Worm (Caenorhabditis elegans) whole organism, young adult: ENCODE data around the gene C27A2.8.
"Not testable (repeated sequence)": the region's sequence is repeated elsewhere in the genome, so short reads cannot be mapped to it uniquely, and the experiment has no call there.

Experiments
- C06A6.2 ChIP-seq: fragments of 200-800 bp; sonication (Bioruptor generic); conservative IDR thresholded peaks from 2 replicates; pipeline ENCODE4 v1.3.6; 2022; ENCODE audit warnings: missing genetic modification characterization, missing compliant biosample characterization
- F22D6.2 ChIP-seq: sonication (generic microtip); optimal IDR thresholded peaks from 2 replicates; lab custom pipeline; 2016; ENCODE audit warnings: mild to moderate bottlenecking, missing genetic modification characterization, missing compliant biosample characterization
- F52B5.7 ChIP-seq: sonication (generic microtip); optimal IDR thresholded peaks from 2 replicates; lab custom pipeline; 2016; ENCODE audit warnings: mild to moderate bottlenecking, missing genetic modification characterization, missing compliant biosample characterization
- F57C9.4 ChIP-seq: sonication (generic microtip); optimal IDR thresholded peaks from 2 replicates; lab custom pipeline; 2017; ENCODE audit warnings: mild to moderate bottlenecking, missing genetic modification characterization, missing compliant biosample characterization
- T26A5.8 ChIP-seq: sonication (generic microtip); optimal IDR thresholded peaks from 2 replicates; lab custom pipeline; 2016; ENCODE audit warnings: missing genetic modification characterization, missing compliant biosample characterization
- Y53G8AR.9 ChIP-seq: fragments of 200-800 bp; sonication (Bioruptor generic); conservative IDR thresholded peaks from 2 replicates; pipeline ENCODE4 v1.3.6; 2022; ENCODE audit warnings: missing genetic modification reagents, missing genetic modification characterization, missing compliant biosample characterization
- Y56A3A.18 ChIP-seq: fragments of 200-800 bp; sonication (Bioruptor generic); IDR thresholded peaks from 2 replicates; pipeline ENCODE4 v1.3.6; 2022; ENCODE audit warnings: missing genetic modification reagents, missing genetic modification characterization, missing compliant biosample characterization
- Y79H2A.3 ChIP-seq: fragments of 200-800 bp; sonication (Bioruptor generic); conservative IDR thresholded peaks from 2 replicates; pipeline ENCODE4 v1.3.6; 2022; ENCODE audit warnings: missing genetic modification reagents, missing genetic modification characterization, missing compliant biosample characterization
- ZK185.1 ChIP-seq: sonication (generic microtip); optimal IDR thresholded peaks from 2 replicates; lab custom pipeline; 2016; ENCODE audit warnings: mild to moderate bottlenecking, missing genetic modification characterization, missing compliant biosample characterization; ENCODE audit not compliant: poor library complexity, severe bottlenecking
- ceh-100 ChIP-seq: fragments of 200-800 bp; sonication (Bioruptor generic); IDR thresholded peaks from 2 replicates; pipeline ENCODE4 v1.3.6; 2022; ENCODE audit warnings: missing genetic modification reagents, missing genetic modification characterization, missing compliant biosample characterization
- ceh-58 ChIP-seq: fragments of 200-800 bp; sonication (Bioruptor generic); IDR thresholded peaks from 2 replicates; pipeline ENCODE4 v1.3.6; 2022; ENCODE audit warnings: missing genetic modification characterization, missing compliant biosample characterization
- chd-7 ChIP-seq: sonication (generic microtip); optimal IDR thresholded peaks from 2 replicates; lab custom pipeline; 2016; ENCODE audit warnings: mild to moderate bottlenecking, missing genetic modification characterization, moderate library complexity, missing compliant biosample characterization
- dox-1 ChIP-seq: fragments of 200-800 bp; sonication (Bioruptor generic); IDR thresholded peaks from 2 replicates; pipeline ENCODE4 v1.3.6; 2022; ENCODE audit warnings: missing genetic modification reagents, missing genetic modification characterization, missing compliant biosample characterization
- egl-44 ChIP-seq: fragments of 200-800 bp; sonication (Bioruptor generic); IDR thresholded peaks from 2 replicates; pipeline ENCODE4 v1.3.6; 2022; ENCODE audit warnings: missing genetic modification reagents, missing genetic modification characterization, missing compliant biosample characterization
- egrh-3 ChIP-seq: fragments of 200-800 bp; sonication (Bioruptor generic); IDR thresholded peaks from 2 replicates; pipeline ENCODE4 v1.3.6; 2022; ENCODE audit warnings: missing genetic modification reagents, missing genetic modification characterization, missing compliant biosample characterization
- gei-17 ChIP-seq: fragments of 200-800 bp; sonication (Bioruptor generic); optimal IDR thresholded peaks from 2 replicates; lab custom pipeline; 2018; ENCODE audit warnings: mild to moderate bottlenecking, missing genetic modification characterization, missing compliant biosample characterization
- let-526 ChIP-seq: fragments of 200-800 bp; sonication (Bioruptor generic); IDR thresholded peaks from 2 replicates; pipeline ENCODE4 v1.3.6; 2022; ENCODE audit warnings: missing genetic modification reagents, missing genetic modification characterization, missing compliant biosample characterization
- lir-1 ChIP-seq: fragments of 200-800 bp; sonication (Bioruptor generic); conservative IDR thresholded peaks from 2 replicates; pipeline ENCODE4 v1.3.6; 2022; ENCODE audit warnings: missing genetic modification reagents, missing genetic modification characterization, missing compliant biosample characterization
- lsy-27 ChIP-seq: sonication (generic microtip); optimal IDR thresholded peaks from 2 replicates; lab custom pipeline; 2017; ENCODE audit warnings: missing genetic modification characterization, mild to moderate bottlenecking, missing compliant biosample characterization, antibody characterized with exemption, missing genotype, borderline replicate concordance; ENCODE audit not compliant: insufficient read depth
- madf-10 ChIP-seq: sonication (generic microtip); optimal IDR thresholded peaks from 2 replicates; lab custom pipeline; 2016; ENCODE audit warnings: mild to moderate bottlenecking, missing genetic modification characterization, missing compliant biosample characterization
- madf-3 ChIP-seq: fragments of 200-800 bp; sonication (Bioruptor generic); IDR thresholded peaks from 2 replicates; pipeline ENCODE4 v1.3.6; 2022; ENCODE audit warnings: missing genetic modification reagents, missing genetic modification characterization, missing compliant biosample characterization
- mcd-1 ChIP-seq: fragments of 200-800 bp; sonication (Bioruptor generic); IDR thresholded peaks from 2 replicates; pipeline ENCODE4 v1.3.6; 2022; ENCODE audit warnings: missing genetic modification reagents, missing genetic modification characterization, missing compliant biosample characterization
- mxl-1 ChIP-seq: sonication (generic microtip); optimal IDR thresholded peaks from 2 replicates; lab custom pipeline; 2016; ENCODE audit warnings: missing genetic modification characterization, missing compliant biosample characterization
- nfya-1 ChIP-seq: sonication (generic microtip); optimal IDR thresholded peaks from 2 replicates; lab custom pipeline; 2017; ENCODE audit warnings: antibody characterized with exemption, missing compliant biosample characterization, missing genetic modification characterization, borderline replicate concordance; ENCODE audit not compliant: insufficient read depth
- nfya-2 ChIP-seq: fragments of 200-800 bp; sonication (Bioruptor generic); IDR thresholded peaks from 2 replicates; pipeline ENCODE4 v1.3.6; 2022; ENCODE audit warnings: missing genetic modification reagents, missing genetic modification characterization, missing compliant biosample characterization
- nhr-179 ChIP-seq: sonication (generic microtip); optimal IDR thresholded peaks from 2 replicates; lab custom pipeline; 2016; ENCODE audit warnings: mild to moderate bottlenecking, missing genetic modification characterization, missing compliant biosample characterization
- nhr-90 ChIP-seq: sonication (generic microtip); optimal IDR thresholded peaks from 2 replicates; lab custom pipeline; 2016; ENCODE audit warnings: missing genotype, mild to moderate bottlenecking, missing genetic modification characterization, missing compliant biosample characterization
- sdz-38 ChIP-seq: sonication (generic microtip); optimal IDR thresholded peaks from 2 replicates; lab custom pipeline; 2016; ENCODE audit warnings: missing genotype, missing genetic modification characterization, missing compliant biosample characterization
- sea-2 ChIP-seq: fragments of 200-800 bp; sonication (Bioruptor generic); IDR thresholded peaks from 2 replicates; pipeline ENCODE4 v1.3.6; 2022; ENCODE audit warnings: missing genetic modification characterization, missing compliant biosample characterization
- snpc-1.3 ChIP-seq: sonication (generic microtip); optimal IDR thresholded peaks from 2 replicates; lab custom pipeline; 2017; ENCODE audit warnings: missing genetic modification characterization, mild to moderate bottlenecking, missing compliant biosample characterization, antibody characterized with exemption, moderate library complexity, missing genotype, missing genetic modification reagents; ENCODE audit not compliant: insufficient read depth
- snpc-4 ChIP-seq, 5 experiments: fragments of 150-350 bp in 1 of 5; sonication (generic microtip) in 4 of 5; optimal IDR thresholded peaks; 2 replicates each; lab custom pipeline; 2014 to 2018; ENCODE audit warnings: missing genetic modification characterization in 5 of 5, missing biosample characterization in 3 of 5, antibody characterized with exemption in 2 of 5, mild to moderate bottlenecking in 2 of 5, missing compliant biosample characterization in 2 of 5, missing genotype in 2 of 5, moderate library complexity in 2 of 5, missing genetic modification reagents in 1 of 5
- xnd-1 ChIP-seq: sonication (generic microtip); optimal IDR thresholded peaks from 2 replicates; lab custom pipeline; 2016; ENCODE audit warnings: missing genotype, missing genetic modification reagents, missing genetic modification characterization, missing compliant biosample characterization
- zim-3 ChIP-seq: sonication (generic microtip); optimal IDR thresholded peaks from 2 replicates; lab custom pipeline; 2017; ENCODE audit warnings: mild to moderate bottlenecking, missing genetic modification characterization, moderate library complexity, missing compliant biosample characterization

Gene C27A2.8

DNA sequence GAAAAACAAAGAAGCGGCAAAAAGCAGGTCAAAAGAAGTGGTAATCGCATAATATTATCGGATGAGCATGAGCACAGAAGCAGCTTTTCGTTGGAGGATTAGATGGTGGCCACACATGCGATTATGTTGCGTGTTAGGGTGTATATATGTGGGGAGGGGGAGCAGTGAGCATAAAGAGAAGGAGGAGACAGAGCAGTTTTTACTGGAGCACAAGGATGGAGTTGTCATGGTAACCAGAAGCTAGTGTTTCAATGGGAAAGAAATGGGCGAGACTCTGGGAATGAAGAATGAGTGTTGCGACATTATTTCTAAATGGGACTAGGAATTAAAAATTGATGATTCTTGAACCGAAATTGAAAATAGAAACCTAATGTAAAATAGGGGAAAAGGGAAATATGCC, at the start of gene C27A2.8:
C27A2.8 (minus strand) TSS at position 117 of the 400 bp plus-strand sequence.
- TF ChIP-seq ceh-58: no peak
- no peak for TF ChIP-seq snpc-4 (GFP tag; optimal IDR thresholded peaks at IDR 0.05; lab: Kevin White, UChicago)
- TF ChIP-seq snpc-4 (tag; optimal IDR thresholded peaks at IDR 0.05; lab: Kevin White, UChicago): no peak
- no peak for TF ChIP-seq xnd-1
- TF ChIP-seq nfya-1 (tag; lab: Kevin White, UChicago): no peak
- TF ChIP-seq mcd-1 (GFP tag; lab: Robert Waterston, UW): no peak
- TF ChIP-seq let-526 (GFP tag; lab: Robert Waterston, UW): no peak
- TF ChIP-seq egrh-3: no peak
- TF ChIP-seq F52B5.7 (tag; lab: Kevin White, UChicago): no peak
- no peak for TF ChIP-seq nfya-2 (GFP tag; lab: Robert Waterston, UW)
- TF ChIP-seq sea-2 (GFP tag; lab: Robert Waterston, UW): no peak
- TF ChIP-seq C06A6.2: no peak
- no peak for TF ChIP-seq Y53G8AR.9
- no peak for TF ChIP-seq T26A5.8 (tag; lab: Kevin White, UChicago)
- no peak for TF ChIP-seq F22D6.2
- TF ChIP-seq sdz-38 (tag; lab: Kevin White, UChicago): no peak

DNA sequence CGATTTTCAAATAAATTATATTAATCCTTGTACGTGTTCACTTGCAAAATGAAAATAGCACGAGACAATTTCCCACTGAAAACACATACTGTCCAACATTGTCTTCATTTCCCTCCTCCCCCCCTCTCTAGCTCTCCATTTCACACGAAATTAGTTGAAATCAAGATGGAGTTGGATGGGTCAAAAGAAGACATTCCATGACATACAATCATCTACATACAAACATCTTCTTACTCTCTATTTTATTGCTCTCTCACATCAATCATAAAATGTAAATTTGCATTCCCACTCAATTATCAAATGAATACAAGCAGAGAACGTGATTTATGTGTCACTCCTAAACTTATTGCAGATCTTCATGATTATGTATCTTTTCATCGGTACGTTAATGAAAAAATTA, 47.9 kb upstream of the C27A2.8 start, which contains the start of gene srsy-1:
srsy-1 (plus strand) TSS at position 301 of the 400 bp plus-strand sequence.
- no peak for TF ChIP-seq snpc-1.3 (tag; lab: Kevin White, UChicago)

DNA sequence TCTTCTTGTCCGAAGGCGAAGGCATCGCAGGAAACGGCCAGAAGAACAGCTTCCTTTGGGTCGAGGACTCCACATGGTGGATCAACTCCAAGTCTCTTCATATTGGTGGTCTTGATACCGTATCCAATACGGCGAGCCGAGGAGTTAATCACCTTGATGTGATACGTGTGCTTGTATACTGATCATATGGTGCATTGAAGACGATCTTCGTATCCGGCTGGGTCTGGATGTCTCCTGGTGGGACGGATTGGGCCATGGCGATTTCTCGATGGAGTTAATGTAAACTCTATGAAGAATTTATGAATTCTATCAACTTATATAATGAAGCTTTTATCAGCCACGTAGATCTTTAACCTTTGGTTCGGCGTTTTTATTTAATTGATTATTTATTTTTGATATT, 47.4 kb upstream of the C27A2.8 start, which contains the start of gene msp-74:
msp-74 (minus strand) TSS at position 101 of the 400 bp plus-strand sequence.
- not testable (repeated sequence) for TF ChIP-seq gei-17 (GFP tag; lab: Kevin White, UChicago); nhr-90; snpc-4 (GFP tag; optimal IDR thresholded peaks at IDR 0.05; lab: Kevin White, UChicago); snpc-4 (tag; optimal IDR thresholded peaks at IDR 0.05; lab: Kevin White, UChicago)
- TF ChIP-seq, all 124 proteins: peak for 0; not testable (repeated sequence) for 124

DNA sequence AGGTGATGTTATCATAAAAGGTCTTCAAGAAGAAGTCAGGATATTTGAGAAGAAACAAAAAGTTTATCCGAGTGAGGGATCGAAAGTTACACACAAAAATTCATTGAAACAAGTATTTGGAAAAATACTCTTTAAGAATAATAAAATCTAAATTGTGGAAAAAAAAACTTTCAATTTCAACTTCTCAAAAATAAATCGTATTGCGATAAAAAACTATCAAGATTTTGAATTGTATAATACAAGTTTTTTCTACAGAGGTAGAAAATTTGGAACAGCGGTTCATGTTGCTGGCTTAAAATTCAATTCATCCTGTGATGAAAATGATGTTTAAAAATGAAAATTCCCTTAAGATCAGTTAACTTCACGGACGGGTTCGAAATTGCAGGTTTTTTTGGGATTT, 44.2 kb upstream of the C27A2.8 start, which contains the start of gene F09C12.8:
F09C12.8 (plus strand) TSS at position 301 of the 400 bp plus-strand sequence.
- TF ChIP-seq gei-17 (GFP tag; lab: Kevin White, UChicago) (no peak), ZK185.1 (no peak), Y79H2A.3 (GFP tag; lab: Robert Waterston, UW) (no peak), lir-1 (GFP tag; lab: Robert Waterston, UW) (no peak), lsy-27 (tag; lab: Kevin White, UChicago) (no peak), ceh-100 (GFP tag; lab: Robert Waterston, UW) (no peak)

DNA sequence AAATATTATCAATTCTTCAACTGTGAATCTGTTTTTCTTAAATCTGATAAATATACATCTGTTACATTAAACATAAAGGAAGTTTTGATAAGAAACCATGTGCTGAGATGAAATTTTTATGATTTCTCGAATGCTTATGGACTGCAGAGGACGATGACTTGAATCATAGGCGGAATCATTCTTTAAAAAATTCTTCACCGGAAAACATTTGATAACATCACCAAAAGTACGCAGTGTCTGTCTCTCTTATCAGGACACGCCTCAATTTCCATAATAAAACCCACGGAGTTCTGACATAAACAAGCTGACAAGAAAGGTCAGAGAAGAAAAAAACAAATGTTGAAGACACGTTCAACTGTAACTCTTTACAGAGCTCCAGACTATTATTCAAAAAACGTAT, 41.9 kb upstream of the C27A2.8 start, which contains the start of gene F09C12.2:
F09C12.2 (plus strand) TSS at position 320 of the 400 bp plus-strand sequence.
- TF ChIP-seq Y56A3A.18 (no peak), nhr-179 (no peak), chd-7 (tag; lab: Kevin White, UChicago) (no peak), egl-44 (GFP tag; lab: Robert Waterston, UW) (no peak), lsy-27 (tag; lab: Kevin White, UChicago) (no peak), madf-3 (GFP tag; lab: Robert Waterston, UW) (no peak), zim-3 (tag; lab: Kevin White, UChicago) (no peak), madf-10 (tag; lab: Kevin White, UChicago) (no peak), mxl-1 (tag; lab: Kevin White, UChicago) (no peak), F57C9.4 (tag; lab: Kevin White, UChicago) (no peak), dox-1 (no peak), F22D6.2 (no peak)
